Worm (Caenorhabditis elegans) whole organism, L4/young adult: Measurements from ENCODE around the gene gly-10.

ENCODE experiments used
- W03F9.2 ChIP-seq: fragments of 150-350 bp; optimal IDR thresholded peaks from 2 replicates; lab custom pipeline; 2014; ENCODE audit warnings: missing biosample characterization, missing genetic modification characterization
- dao-5 ChIP-seq: sonication (generic microtip); optimal IDR thresholded peaks from 2 replicates; lab custom pipeline; 2016; ENCODE audit warnings: missing genotype, missing genetic modification characterization, moderate library complexity, missing compliant biosample characterization
- him-1 ChIP-seq: sonication (generic microtip); optimal IDR thresholded peaks from 2 replicates; lab custom pipeline; 2016; ENCODE audit warnings: missing genotype, missing genetic modification reagents, missing genetic modification characterization, missing compliant biosample characterization

ce11 chrIV:13763449-13763848, 15.4 kb upstream of the gly-10 start:
- TF ChIP-seq W03F9.2 (tag; lab: Kevin White, UChicago) (no peak), dao-5 (tag; lab: Kevin White, UChicago) (no peak), him-1 (tag; lab: Kevin White, UChicago) (no peak)
